Worm (Caenorhabditis elegans): Measurements from ENCODE around the gene C05C9.3.

The C05C9.3 gene

ce11 chrX:11152720-11153119 lies at the start of gene C05C9.3, which contains the start of gene C05C9.2:
Gene C05C9.3, minus strand, starts transcription at chrX:11152820.
Gene C05C9.2, plus strand, starts transcription at chrX:11153065.
- TF ChIP-seq ces-1 (GFP tag; optimal IDR thresholded peaks at IDR 0.05), result no peak
- no peak for TF ChIP-seq lsy-2 (tag; optimal IDR thresholded peaks at IDR 0.05)
- no peak for TF ChIP-seq unc-62 (GFP tag; optimal IDR thresholded peaks at IDR 0.05)
- TF ChIP-seq nhr-28 (tag; optimal IDR thresholded peaks at IDR 0.05), result no peak

ce11 chrX:11201165-11201564 lies 48.5 kb upstream of the C05C9.3 start, which contains the start of gene col-179:
Gene col-179, plus strand, starts transcription at chrX:11201465.
- TF ChIP-seq ceh-83 (GFP tag; optimal IDR thresholded peaks at IDR 0.05) (no peak), elt-1 (tag; optimal IDR thresholded peaks at IDR 0.05; ENCODE audit: borderline replicate concordance, insufficient read depth) (no peak), nhr-76 (tag; optimal IDR thresholded peaks at IDR 0.05) (no peak), bed-3 (GFP tag; optimal IDR thresholded peaks at IDR 0.05) (no peak), zip-8 (tag; optimal IDR thresholded peaks at IDR 0.05) (no peak), nhr-237 (tag; optimal IDR thresholded peaks at IDR 0.05) (no peak), lin-32 (GFP tag; optimal IDR thresholded peaks at IDR 0.05) (no peak), mab-5 (tag; optimal IDR thresholded peaks at IDR 0.05) (no peak), unc-120 (tag; optimal IDR thresholded peaks at IDR 0.05; ENCODE audit: poor library complexity, severe bottlenecking) (no peak), M03D4.4 (tag; optimal IDR thresholded peaks at IDR 0.05) (no peak), nhr-28 (tag; optimal IDR thresholded peaks at IDR 0.05) (no peak), lin-13 (tag; optimal IDR thresholded peaks at IDR 0.05) (no peak), hlh-1 (tag; optimal IDR thresholded peaks at IDR 0.05) (no peak), pha-4 (tag; optimal IDR thresholded peaks at IDR 0.05) (no peak)

ce11 chrX:11199155-11199554 lies 46.5 kb upstream of the C05C9.3 start, which contains the start of gene col-178:
Gene col-178, plus strand, starts transcription at chrX:11199455.
- TF ChIP-seq lsy-2 (tag; optimal IDR thresholded peaks at IDR 0.05) (no peak), lin-32 (GFP tag; optimal IDR thresholded peaks at IDR 0.05) (no peak), nhr-237 (tag; optimal IDR thresholded peaks at IDR 0.05) (no peak), elt-3 (tag; optimal IDR thresholded peaks at IDR 0.05) (no peak), sem-2 (GFP tag; optimal IDR thresholded peaks at IDR 0.05) (no peak), ceh-39 (tag; optimal IDR thresholded peaks at IDR 0.05) (no peak), nhr-12 (tag; optimal IDR thresholded peaks at IDR 0.05) (no peak), tbx-8 (GFP tag; optimal IDR thresholded peaks at IDR 0.05) (no peak), pha-4 (tag; optimal IDR thresholded peaks at IDR 0.05) (no peak), bed-3 (GFP tag; optimal IDR thresholded peaks at IDR 0.05) (no peak), nhr-76 (tag; optimal IDR thresholded peaks at IDR 0.05) (no peak), ham-2 (GFP tag; optimal IDR thresholded peaks at IDR 0.05) (no peak), nhr-2 (tag; optimal IDR thresholded peaks at IDR 0.05) (no peak), ceh-43 (GFP tag; optimal IDR thresholded peaks at IDR 0.05) (no peak), mls-2 (tag; optimal IDR thresholded peaks at IDR 0.05) (no peak), ztf-11 (tag; optimal IDR thresholded peaks at IDR 0.05) (no peak), mep-1 (tag; optimal IDR thresholded peaks at IDR 0.05) (no peak), unc-39 (tag; optimal IDR thresholded peaks at IDR 0.05) (no peak), M03D4.4 (tag; optimal IDR thresholded peaks at IDR 0.05) (no peak)

ce11 chrX:11196741-11197140 lies 44.1 kb upstream of the C05C9.3 start, which contains the start of gene C34F6.1:
Gene C34F6.1, minus strand, starts transcription at chrX:11196841.
- TF ChIP-seq ceh-39 (tag; optimal IDR thresholded peaks at IDR 0.05), result no peak
- TF ChIP-seq unc-120 (tag; optimal IDR thresholded peaks at IDR 0.05; ENCODE audit: poor library complexity, severe bottlenecking), result no peak
- TF ChIP-seq ces-1 (GFP tag; optimal IDR thresholded peaks at IDR 0.05), result no peak
- TF ChIP-seq bed-3 (GFP tag; optimal IDR thresholded peaks at IDR 0.05), result no peak

- TF ChIP-seq lsy-2 (tag; optimal IDR thresholded peaks at IDR 0.05) (no peak), hlh-1 (tag; optimal IDR thresholded peaks at IDR 0.05) (peak; percentile 90)
Observed at ce11 chrX:11193670-11194069, 41.0 kb upstream of the C05C9.3 start.

- no peak for TF ChIP-seq ham-2 (GFP tag; optimal IDR thresholded peaks at IDR 0.05)
- TF ChIP-seq unc-62 (GFP tag; optimal IDR thresholded peaks at IDR 0.05), result peak; percentile 26
- peak; percentile 20 for TF ChIP-seq unc-120 (tag; optimal IDR thresholded peaks at IDR 0.05; ENCODE audit: poor library complexity, severe bottlenecking)
- peak; percentile 29 for TF ChIP-seq elt-1 (tag; optimal IDR thresholded peaks at IDR 0.05; ENCODE audit: borderline replicate concordance, insufficient read depth)
- TF ChIP-seq nhr-12 (tag; optimal IDR thresholded peaks at IDR 0.05), result no peak
Observed at ce11 chrX:11190443-11190842, 37.8 kb upstream of the C05C9.3 start.

Data from whole organism, mixed stage, embryonic.